Fruit fly (Drosophila melanogaster): Measurements from ENCODE around the gene ScsbetaA.

Gene ScsbetaA

DNA sequence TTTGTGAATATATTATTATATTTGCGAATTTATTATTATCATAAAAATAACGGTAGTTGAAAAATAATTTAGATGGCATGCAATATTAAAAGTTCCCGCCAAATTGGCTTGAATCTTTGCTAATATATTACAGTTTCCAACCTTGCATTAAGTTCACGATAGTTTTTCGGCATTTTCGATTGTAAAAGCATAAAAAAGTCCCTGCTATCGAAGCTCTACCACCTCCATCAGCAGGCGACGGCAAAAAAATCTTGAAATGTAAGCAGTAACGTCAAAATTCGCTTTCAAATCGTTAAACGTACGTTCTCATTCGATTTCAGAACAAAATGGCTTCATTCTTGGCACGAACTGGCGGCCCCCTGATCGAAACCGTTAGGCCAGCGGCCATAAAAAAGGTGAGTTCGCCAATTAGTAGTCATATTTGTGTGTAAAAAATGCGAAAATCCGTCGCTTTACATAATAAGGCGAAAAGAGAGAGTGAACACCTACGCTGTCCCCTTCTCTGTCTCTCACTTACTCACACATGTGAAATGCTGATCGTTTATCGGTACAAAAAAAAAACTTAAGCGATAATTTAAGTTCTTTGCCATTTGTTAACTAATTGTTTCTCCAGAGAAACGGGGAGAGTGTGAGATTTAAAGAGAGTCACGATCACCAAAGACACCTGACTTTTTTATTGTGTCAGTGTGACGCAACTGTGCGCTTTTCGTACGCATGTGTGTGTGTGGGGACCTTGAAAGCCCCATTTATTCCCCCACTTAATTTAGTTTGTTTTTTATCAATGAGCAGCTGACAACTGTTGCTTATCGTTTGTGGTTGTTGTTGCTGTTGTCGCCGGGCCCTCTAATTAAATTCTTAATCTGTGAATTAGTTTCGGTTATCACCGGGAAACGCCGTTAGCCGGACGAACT is at the start of gene ScsbetaA:
ScsbetaA (plus strand) TSS at position 231 of the 911 bp plus-strand sequence.
- TF ChIP-seq psq (optimal IDR thresholded peaks at IDR 0.05): no peak
- TF ChIP-seq pan (optimal IDR thresholded peaks at IDR 0.05): no peak
- TF ChIP-seq usp (GFP tag; optimal IDR thresholded peaks at IDR 0.05): no peak
- TF ChIP-seq Dll (optimal IDR thresholded peaks at IDR 0.05): no peak
- no peak for TF ChIP-seq EcR (GFP tag; optimal IDR thresholded peaks at IDR 0.05)
- no peak for TF ChIP-seq CG8478 (optimal IDR thresholded peaks at IDR 0.05)

DNA sequence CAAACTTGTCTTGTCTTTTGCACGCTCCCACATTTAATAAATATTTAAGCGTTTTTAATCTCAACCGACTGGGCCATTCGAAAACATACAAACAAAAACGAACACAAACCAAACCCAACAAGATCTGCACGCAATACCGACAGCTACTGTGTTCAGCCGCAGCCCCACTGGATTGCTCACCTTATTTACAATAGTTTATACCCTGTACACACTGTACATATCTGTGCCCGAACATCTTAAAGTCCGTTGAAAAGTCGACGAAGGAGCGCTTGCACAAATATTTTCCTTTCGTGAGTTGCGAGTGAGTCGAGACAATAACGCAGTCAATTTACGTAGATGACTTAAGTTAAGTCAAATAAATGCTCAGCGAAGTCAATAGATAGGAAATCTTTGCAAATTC is 48.1 kb upstream of the ScsbetaA start:
- TF ChIP-seq psq (optimal IDR thresholded peaks at IDR 0.05) (no peak), pan (optimal IDR thresholded peaks at IDR 0.05) (no peak), CG8478 (optimal IDR thresholded peaks at IDR 0.05) (no peak), usp (GFP tag; optimal IDR thresholded peaks at IDR 0.05) (no peak), Dll (optimal IDR thresholded peaks at IDR 0.05) (no peak), EcR (GFP tag; optimal IDR thresholded peaks at IDR 0.05) (no peak)

DNA sequence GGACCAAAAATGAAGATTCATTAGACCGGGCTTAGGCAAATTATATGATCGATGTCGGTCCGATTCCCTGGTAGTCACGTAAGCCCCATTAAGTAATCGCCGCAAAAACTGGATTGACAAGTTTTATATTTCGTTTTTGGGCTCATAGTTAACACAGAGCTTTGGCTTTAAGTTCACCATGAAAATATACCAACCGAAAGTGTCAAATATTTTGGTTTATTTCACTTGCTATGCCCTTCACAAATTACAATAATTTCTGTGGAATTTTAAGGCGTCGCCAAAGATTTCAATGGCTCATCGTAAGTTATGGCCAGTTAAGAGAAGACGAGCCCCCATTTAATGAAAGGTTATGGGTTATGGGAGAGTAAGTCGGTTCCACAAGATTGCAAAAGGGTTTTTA is 46.8 kb upstream of the ScsbetaA start:
- TF ChIP-seq pan (optimal IDR thresholded peaks at IDR 0.05): no peak
- TF ChIP-seq Dll (optimal IDR thresholded peaks at IDR 0.05): no peak
- TF ChIP-seq EcR (GFP tag; optimal IDR thresholded peaks at IDR 0.05): no peak
- no peak for TF ChIP-seq psq (optimal IDR thresholded peaks at IDR 0.05)
- TF ChIP-seq usp (GFP tag; optimal IDR thresholded peaks at IDR 0.05): no peak
- TF ChIP-seq CG8478 (optimal IDR thresholded peaks at IDR 0.05): no peak

DNA sequence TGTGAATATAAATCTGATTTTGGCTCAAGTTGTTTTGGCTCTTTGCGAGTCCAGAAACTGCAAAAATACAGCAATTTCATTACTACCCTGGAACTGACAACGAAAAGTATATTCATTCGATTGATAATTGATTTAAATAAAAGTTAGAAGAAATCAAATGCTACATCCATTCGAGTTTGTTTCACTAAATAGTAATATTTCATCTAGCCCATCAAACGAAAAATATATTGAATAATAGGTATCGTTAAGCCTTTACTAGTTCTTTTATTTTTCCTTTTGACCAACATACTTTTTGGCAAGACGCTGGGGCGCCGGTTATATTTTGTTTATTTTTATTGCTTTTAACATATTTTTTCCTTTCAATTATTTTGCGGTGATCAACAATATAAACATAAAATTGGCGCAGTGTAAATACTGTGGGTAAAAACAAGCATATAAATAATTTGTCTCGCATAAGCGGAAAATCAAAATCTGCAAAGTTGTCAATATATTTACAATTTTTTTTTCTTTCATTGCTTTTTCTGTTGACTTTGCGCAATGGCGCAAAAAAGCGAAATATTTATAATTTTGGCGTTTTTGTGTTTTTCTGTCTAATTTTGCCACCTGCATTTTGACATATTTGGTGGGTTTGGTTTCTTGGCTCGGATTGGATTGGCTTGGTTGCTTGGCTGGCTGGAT is 45.4 kb upstream of the ScsbetaA start:
- TF ChIP-seq Dll (optimal IDR thresholded peaks at IDR 0.05) (no peak), pan (optimal IDR thresholded peaks at IDR 0.05) (no peak), CG8478 (optimal IDR thresholded peaks at IDR 0.05) (no peak), usp (GFP tag; optimal IDR thresholded peaks at IDR 0.05) (no peak), psq (optimal IDR thresholded peaks at IDR 0.05) (no peak), EcR (GFP tag; optimal IDR thresholded peaks at IDR 0.05) (no peak)

DNA sequence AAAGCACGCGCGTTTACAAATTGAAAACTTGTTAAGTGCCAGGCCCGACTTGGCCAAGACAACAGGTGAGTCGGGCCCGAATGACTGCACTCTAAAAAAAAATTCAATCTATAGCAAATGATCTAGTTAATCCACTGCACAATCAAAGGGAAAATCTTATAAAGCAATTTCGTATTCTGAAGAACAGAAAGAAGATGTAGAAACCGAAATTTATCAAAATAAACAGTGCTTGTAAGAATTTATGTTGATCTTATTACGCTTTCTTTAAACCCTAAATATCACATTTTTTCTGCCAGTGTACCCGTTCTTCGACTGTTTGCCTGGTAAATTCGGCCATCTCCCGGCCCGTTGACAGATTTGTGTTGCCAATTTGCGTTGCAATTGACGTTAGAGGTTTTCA is 41.8 kb upstream of the ScsbetaA start:
- no peak for TF ChIP-seq CG8478 (optimal IDR thresholded peaks at IDR 0.05)
- no peak for TF ChIP-seq psq (optimal IDR thresholded peaks at IDR 0.05)
- TF ChIP-seq usp (GFP tag; optimal IDR thresholded peaks at IDR 0.05): no peak
- no peak for TF ChIP-seq EcR (GFP tag; optimal IDR thresholded peaks at IDR 0.05)
- TF ChIP-seq Dll (optimal IDR thresholded peaks at IDR 0.05): no peak
- no peak for TF ChIP-seq pan (optimal IDR thresholded peaks at IDR 0.05)

DNA sequence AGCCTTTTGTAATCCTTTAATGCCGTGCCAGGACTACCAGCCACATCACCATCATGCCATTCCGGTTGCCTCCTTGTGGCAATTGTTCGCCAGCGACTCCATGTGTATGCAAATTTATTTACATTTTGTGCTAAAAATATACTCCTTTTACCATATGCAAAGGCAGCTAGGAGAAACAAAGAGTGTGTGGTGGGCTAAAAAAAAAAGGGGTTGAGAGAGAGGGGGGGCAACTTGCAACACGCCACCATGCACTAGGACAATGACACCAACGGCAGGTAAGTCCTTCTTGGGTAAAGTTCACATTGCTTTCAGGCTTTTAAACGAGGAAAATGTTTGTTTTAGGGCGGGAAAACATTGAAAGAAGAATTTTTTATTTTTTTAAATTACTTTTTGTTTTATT is 23.6 kb upstream of the ScsbetaA start:
- TF ChIP-seq CG8478 (optimal IDR thresholded peaks at IDR 0.05) (no peak), EcR (GFP tag; optimal IDR thresholded peaks at IDR 0.05) (peak in 1 of 2 experiments; percentile 36)

DNA sequence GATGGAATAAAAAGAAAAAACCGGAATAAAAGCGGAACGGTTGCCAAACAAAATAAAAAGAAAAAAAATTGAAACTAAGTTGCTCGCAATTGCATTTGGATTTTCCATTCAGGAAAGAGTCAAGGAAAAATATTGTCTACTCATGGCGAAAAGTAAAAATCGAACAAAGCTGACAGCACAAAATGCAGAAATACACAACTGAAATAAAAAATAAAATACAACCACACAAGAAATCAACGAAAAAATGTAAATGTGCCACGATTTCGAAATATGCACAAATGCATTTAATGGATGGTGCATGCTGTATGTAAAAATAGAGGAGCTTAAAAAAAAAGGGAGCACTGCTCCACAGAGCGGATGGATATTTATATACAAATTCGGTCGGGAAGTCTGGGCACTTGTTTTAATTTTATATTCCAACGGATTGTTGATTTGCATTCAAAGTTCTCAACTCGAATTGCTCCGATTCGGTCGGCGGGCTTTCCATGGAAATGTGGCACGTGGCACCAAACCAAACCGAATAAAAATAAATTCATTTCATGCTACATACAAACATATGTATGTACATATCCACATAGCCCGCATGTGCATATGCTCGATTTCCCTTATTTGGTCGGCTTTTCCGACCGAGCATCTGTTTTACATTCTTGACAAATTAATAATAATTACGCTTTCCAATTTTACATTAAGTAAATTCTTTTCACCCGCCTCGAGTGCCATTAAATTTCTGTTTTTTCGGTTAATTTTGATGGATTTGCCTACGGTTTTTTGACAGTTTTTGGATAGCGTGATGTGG is 22.8 kb upstream of the ScsbetaA start:
- TF ChIP-seq EcR (GFP tag; optimal IDR thresholded peaks at IDR 0.05) (no peak), usp (GFP tag; optimal IDR thresholded peaks at IDR 0.05) (no peak), pan (optimal IDR thresholded peaks at IDR 0.05) (no peak), CG8478 (optimal IDR thresholded peaks at IDR 0.05) (no peak), Dll (optimal IDR thresholded peaks at IDR 0.05) (no peak), psq (optimal IDR thresholded peaks at IDR 0.05) (no peak)

DNA sequence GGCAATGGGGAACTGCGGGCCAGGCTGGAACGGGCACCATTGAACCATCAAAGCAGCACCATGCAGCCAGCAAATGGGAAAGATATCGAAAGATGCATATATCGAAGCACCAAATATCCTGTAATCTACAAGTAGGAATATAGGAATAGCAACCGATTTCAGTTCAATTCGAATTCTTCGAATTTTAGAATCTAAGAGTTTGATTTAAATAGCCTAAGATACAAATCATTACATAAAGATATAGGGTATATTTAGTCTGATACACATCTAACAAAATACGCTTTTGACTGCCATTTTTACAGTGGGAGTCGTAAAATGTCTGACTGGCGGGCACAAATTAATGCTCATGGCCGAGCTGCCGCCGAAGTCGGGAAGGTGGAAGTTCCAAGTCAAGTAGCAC is 19.7 kb upstream of the ScsbetaA start:
- TF ChIP-seq usp (GFP tag; optimal IDR thresholded peaks at IDR 0.05) (no peak), psq (optimal IDR thresholded peaks at IDR 0.05) (no peak), pan (optimal IDR thresholded peaks at IDR 0.05) (peak; percentile 11), Dll (optimal IDR thresholded peaks at IDR 0.05) (no peak), CG8478 (optimal IDR thresholded peaks at IDR 0.05) (no peak), EcR (GFP tag; optimal IDR thresholded peaks at IDR 0.05) (no peak)

DNA sequence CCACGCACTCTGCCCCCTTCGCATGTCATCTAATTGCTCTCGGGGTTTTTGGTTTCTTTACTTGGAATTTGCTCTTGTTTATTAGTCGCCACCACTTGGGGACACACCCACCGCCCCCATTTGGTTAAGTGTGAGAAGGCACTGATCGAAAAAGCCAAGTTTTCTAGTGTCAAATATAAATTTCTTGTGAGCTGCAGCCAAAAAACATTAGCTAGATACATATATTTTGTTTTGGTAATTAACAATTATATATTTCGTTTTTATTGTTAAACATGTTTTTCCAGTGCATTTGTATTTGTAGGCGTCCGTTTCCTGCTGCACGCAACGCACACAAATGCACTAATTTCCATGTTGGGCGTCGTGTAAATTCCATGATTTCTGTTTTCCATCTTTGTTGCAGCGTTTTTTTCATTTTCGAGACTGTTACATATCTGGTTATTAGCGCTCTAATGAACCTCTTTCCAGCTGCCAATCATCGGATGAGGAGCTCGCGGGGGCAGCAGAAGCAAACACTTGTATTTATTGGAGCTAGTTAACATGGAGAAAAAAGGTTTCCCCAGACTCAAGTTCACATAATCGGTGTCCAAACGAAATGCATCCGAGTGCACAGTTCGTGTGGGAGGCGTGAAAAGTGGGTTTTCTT is 18.3 kb upstream of the ScsbetaA start:
- TF ChIP-seq Dll (optimal IDR thresholded peaks at IDR 0.05) (no peak), psq (optimal IDR thresholded peaks at IDR 0.05) (no peak), usp (GFP tag; optimal IDR thresholded peaks at IDR 0.05) (no peak), pan (optimal IDR thresholded peaks at IDR 0.05) (no peak), EcR (GFP tag; optimal IDR thresholded peaks at IDR 0.05) (no peak), CG8478 (optimal IDR thresholded peaks at IDR 0.05) (no peak)

DNA sequence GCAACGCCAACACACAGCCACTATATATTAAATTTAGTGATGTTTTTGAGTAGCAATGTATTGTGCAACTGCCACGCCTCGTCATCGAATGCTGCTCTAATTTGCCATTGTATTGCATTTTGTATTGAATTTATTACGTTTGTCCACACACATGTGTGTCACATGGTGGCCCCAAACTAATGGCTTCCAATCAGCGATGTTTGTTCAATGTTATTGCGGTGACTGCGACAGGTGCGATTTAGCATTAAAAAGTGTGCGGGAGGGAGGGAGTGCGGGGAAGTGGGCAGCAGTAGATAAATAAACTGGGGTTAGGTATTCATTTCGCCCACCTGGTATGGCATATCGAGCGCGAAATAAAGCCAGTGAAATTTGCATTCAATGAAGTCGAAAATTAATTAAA is 16.6 kb upstream of the ScsbetaA start:
- TF ChIP-seq CG8478 (optimal IDR thresholded peaks at IDR 0.05) (no peak), pan (optimal IDR thresholded peaks at IDR 0.05) (no peak)

DNA sequence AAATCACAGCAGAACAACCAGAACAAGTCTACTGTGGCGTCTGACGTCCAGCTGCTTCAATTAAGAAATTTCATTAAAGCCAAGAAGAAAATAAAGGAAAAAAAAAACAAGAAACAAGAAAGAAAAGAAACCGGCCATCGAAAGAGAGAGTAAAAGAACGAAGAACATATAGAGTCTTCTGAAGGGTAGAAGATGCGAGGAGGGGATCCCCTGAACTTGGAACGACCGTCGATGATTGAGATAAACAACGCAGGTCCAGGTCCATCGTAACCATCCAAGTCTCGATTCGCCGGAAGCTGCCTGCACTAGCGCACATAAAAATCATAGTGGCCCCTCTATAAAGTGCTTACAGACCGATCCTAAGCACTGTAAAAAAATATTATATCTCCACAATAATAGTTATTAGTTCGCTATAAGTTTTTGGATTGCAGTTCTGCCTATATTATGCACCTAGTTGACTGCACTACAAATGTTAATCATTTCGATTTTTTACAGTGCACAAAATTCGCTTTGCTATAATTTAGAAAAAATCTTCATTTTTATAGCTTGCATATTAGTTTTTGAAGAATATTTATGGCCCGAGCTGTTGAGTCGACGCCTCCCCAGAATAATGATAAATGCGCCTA is 15.8 kb upstream of the ScsbetaA start:
- TF ChIP-seq CG8478 (optimal IDR thresholded peaks at IDR 0.05): no peak
- no peak for TF ChIP-seq usp (GFP tag; optimal IDR thresholded peaks at IDR 0.05)
- no peak for TF ChIP-seq Dll (optimal IDR thresholded peaks at IDR 0.05)
- TF ChIP-seq EcR (GFP tag; optimal IDR thresholded peaks at IDR 0.05): no peak
- TF ChIP-seq psq (optimal IDR thresholded peaks at IDR 0.05): no peak
- no peak for TF ChIP-seq pan (optimal IDR thresholded peaks at IDR 0.05)

Data from whole organism.